Worm (Caenorhabditis elegans): ENCODE data around the gene cox-6B.
A peak's percentile ranks its signal among the peaks of the same experiment; 100 is the strongest.

Gene cox-6B

ce11 chrIII:2687412-2687811, 12.1 kb upstream of the cox-6B start:
- peak; percentile 69 for TF ChIP-seq fos-1 (tag; optimal IDR thresholded peaks at IDR 0.05)
- no peak for TF ChIP-seq egl-27 (tag; optimal IDR thresholded peaks at IDR 0.05)
- TF ChIP-seq crh-2 (tag; optimal IDR thresholded peaks at IDR 0.05), result peak; percentile 45
- TF ChIP-seq nhr-12 (tag; optimal IDR thresholded peaks at IDR 0.05), result no peak

- TF ChIP-seq crh-2 (tag; optimal IDR thresholded peaks at IDR 0.05), result peak; percentile 23
- TF ChIP-seq ceh-82 (tag; optimal IDR thresholded peaks at IDR 0.05), result no peak
- no peak for TF ChIP-seq lin-39 (tag; optimal IDR thresholded peaks at IDR 0.05)
- no peak for TF ChIP-seq R02D3.7 (tag; optimal IDR thresholded peaks at IDR 0.05)
- TF ChIP-seq lsy-2 (tag; optimal IDR thresholded peaks at IDR 0.05), result peak; percentile 23 to 67
- TF ChIP-seq zag-1 (tag; optimal IDR thresholded peaks at IDR 0.05), result no peak
- TF ChIP-seq F13H6.1 (tag; optimal IDR thresholded peaks at IDR 0.05), result peak; percentile 4
- peak; percentile 65 for TF ChIP-seq C34F6.9 (tag; optimal IDR thresholded peaks at IDR 0.05)
- no peak for TF ChIP-seq nhr-12 (tag; optimal IDR thresholded peaks at IDR 0.05)
- TF ChIP-seq snpc-4 (tag; optimal IDR thresholded peaks at IDR 0.05), result no peak
- no peak for TF ChIP-seq ama-1 (optimal IDR thresholded peaks at IDR 0.05)
- peak; percentile 35 for TF ChIP-seq lin-13 (GFP tag; optimal IDR thresholded peaks at IDR 0.05)
- TF ChIP-seq fos-1 (tag; optimal IDR thresholded peaks at IDR 0.05), result no peak
- TF ChIP-seq unc-55 (GFP tag; optimal IDR thresholded peaks at IDR 0.05), result peak; percentile 72
- no peak for TF ChIP-seq nhr-237 (tag; optimal IDR thresholded peaks at IDR 0.05)
- no peak for TF ChIP-seq alr-1 (tag; optimal IDR thresholded peaks at IDR 0.05)
- no peak for TF ChIP-seq nhr-25 (tag; optimal IDR thresholded peaks at IDR 0.05)
- no peak for TF ChIP-seq skn-1 (tag; optimal IDR thresholded peaks at IDR 0.05)
Measured at ce11 chrIII:2698740-2699139, 723 bp upstream of the cox-6B start, which contains the start of gene slc-30A9. slc-30A9 (minus strand) TSS chrIII:2698817.

- no peak for TF ChIP-seq snpc-4 (tag; optimal IDR thresholded peaks at IDR 0.05)
- no peak for TF ChIP-seq nhr-6 (tag; optimal IDR thresholded peaks at IDR 0.05)
- TF ChIP-seq mdl-1 (tag; optimal IDR thresholded peaks at IDR 0.05), result no peak
- no peak for TF ChIP-seq nhr-129 (tag; optimal IDR thresholded peaks at IDR 0.05)
- TF ChIP-seq lsy-2 (tag; optimal IDR thresholded peaks at IDR 0.05), result no peak
- TF ChIP-seq aly-2 (tag; optimal IDR thresholded peaks at IDR 0.05), result no peak
- no peak for TF ChIP-seq unc-55 (GFP tag; optimal IDR thresholded peaks at IDR 0.05)
- no peak for TF ChIP-seq ztf-11 (tag; optimal IDR thresholded peaks at IDR 0.05)
- TF ChIP-seq alr-1 (tag; optimal IDR thresholded peaks at IDR 0.05), result no peak
- TF ChIP-seq fos-1 (tag; optimal IDR thresholded peaks at IDR 0.05), result no peak
- TF ChIP-seq dmd-4 (tag; optimal IDR thresholded peaks at IDR 0.05), result no peak
- TF ChIP-seq C34F6.9 (tag; optimal IDR thresholded peaks at IDR 0.05), result no peak
Measured at ce11 chrIII:2700637-2701036, 1.2 kb downstream of the cox-6B start, which contains the start of gene set-27. set-27 (plus strand) TSS chrIII:2700937.

ce11 chrIII:2710211-2710610, 10.7 kb downstream of the cox-6B start:
- TF ChIP-seq crh-2 (tag; optimal IDR thresholded peaks at IDR 0.05) (no peak), lin-13 (GFP tag; optimal IDR thresholded peaks at IDR 0.05) (no peak)

ce11 chrIII:2711527-2711926, 12.1 kb downstream of the cox-6B start:
- TF ChIP-seq fos-1 (tag; optimal IDR thresholded peaks at IDR 0.05) (peak; percentile 48), alr-1 (tag; optimal IDR thresholded peaks at IDR 0.05) (no peak)

ce11 chrIII:2716514-2716913, 17.1 kb downstream of the cox-6B start, which contains the start of gene tmem-132:
tmem-132 (minus strand) TSS chrIII:2716614.
- TF ChIP-seq gmeb-1 (tag; optimal IDR thresholded peaks at IDR 0.05) (no peak), unc-39 (tag; optimal IDR thresholded peaks at IDR 0.05) (no peak), nhr-23 (tag; optimal IDR thresholded peaks at IDR 0.05) (no peak), Y55F3AM.14 (GFP tag; optimal IDR thresholded peaks at IDR 0.05) (no peak), fos-1 (tag; optimal IDR thresholded peaks at IDR 0.05) (no peak), snpc-4 (tag; optimal IDR thresholded peaks at IDR 0.05) (no peak), sem-4 (tag; optimal IDR thresholded peaks at IDR 0.05) (no peak), nhr-10 (tag; optimal IDR thresholded peaks at IDR 0.05) (no peak), nhr-129 (tag; optimal IDR thresholded peaks at IDR 0.05) (no peak), ceh-16 (tag; optimal IDR thresholded peaks at IDR 0.05) (no peak), nhr-21 (tag; optimal IDR thresholded peaks at IDR 0.05) (no peak)

ce11 chrIII:2724992-2725220, 25.4 kb downstream of the cox-6B start, which contains the start of gene Y71H2AM.11:
Y71H2AM.11 (minus strand) TSS chrIII:2725092.
- no peak for TF ChIP-seq aly-2 (tag; optimal IDR thresholded peaks at IDR 0.05)
- no peak for TF ChIP-seq zag-1 (tag; optimal IDR thresholded peaks at IDR 0.05)
- no peak for TF ChIP-seq C34F6.9 (tag; optimal IDR thresholded peaks at IDR 0.05)
- no peak for TF ChIP-seq nhr-25 (tag; optimal IDR thresholded peaks at IDR 0.05)
- no peak for TF ChIP-seq nhr-11 (tag; optimal IDR thresholded peaks at IDR 0.05)
- no peak for TF ChIP-seq mbf-1 (tag; optimal IDR thresholded peaks at IDR 0.05)
- no peak for TF ChIP-seq fos-1 (tag; optimal IDR thresholded peaks at IDR 0.05)
- no peak for TF ChIP-seq nhr-77 (tag; optimal IDR thresholded peaks at IDR 0.05)
- no peak for TF ChIP-seq unc-62 (GFP tag; optimal IDR thresholded peaks at IDR 0.05)
- TF ChIP-seq egl-27 (tag; optimal IDR thresholded peaks at IDR 0.05), result no peak
- TF ChIP-seq elt-3 (tag; optimal IDR thresholded peaks at IDR 0.05), result no peak
- no peak for TF ChIP-seq lin-13 (GFP tag; optimal IDR thresholded peaks at IDR 0.05)
- no peak for TF ChIP-seq nhr-6 (tag; optimal IDR thresholded peaks at IDR 0.05)
- TF ChIP-seq ceh-82 (tag; optimal IDR thresholded peaks at IDR 0.05), result no peak
- TF ChIP-seq skn-1 (tag; optimal IDR thresholded peaks at IDR 0.05), result no peak
- TF ChIP-seq nhr-12 (tag; optimal IDR thresholded peaks at IDR 0.05), result no peak
- no peak for TF ChIP-seq nhr-10 (tag; optimal IDR thresholded peaks at IDR 0.05)

All from whole organism, L2 larva.